ENCODE assay signal across 5 fruit fly cellular contexts in the genomic region with DNA sequence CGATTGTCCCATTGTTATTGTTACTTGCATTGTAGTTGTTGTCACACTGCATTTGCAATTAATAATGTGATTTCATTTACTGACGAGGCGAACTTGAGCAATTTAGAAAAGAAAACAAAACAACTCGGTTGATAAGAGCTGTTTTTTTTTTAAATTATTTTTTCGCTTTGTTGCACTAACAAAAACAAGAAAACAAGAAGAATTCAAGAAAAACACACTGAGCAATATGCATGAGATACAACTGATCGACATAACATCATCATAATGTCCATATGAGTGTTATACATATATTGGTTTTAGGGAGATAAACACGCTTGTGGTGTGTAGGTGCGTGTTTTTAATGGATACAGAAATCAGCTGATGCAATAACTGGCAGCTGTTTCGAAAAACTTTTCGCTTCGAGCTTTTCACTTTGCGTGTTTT.
A peak's percentile ranks its signal among the peaks of the same experiment; 100 is the strongest.
TF ChIP-seq lines count a peak whose summit lies in the region.

No protein-coding gene starts in this region.

- no peak for TF ChIP-seq CTCF in whole organism, embryonic (GFP tag; optimal IDR thresholded peaks at IDR 0.05; lab: Kevin White, UChicago)

TF ChIP-seq in whole organism, adult, 20 proteins besides CTCF, POLR2A, EP300 and RAD21 (continues in another document):
- TF ChIP-seq Hr96 (GFP tag; optimal IDR thresholded peaks at IDR 0.05; lab: Kevin White, UChicago) (no peak), Clk (GFP tag; optimal IDR thresholded peaks at IDR 0.05; lab: Kevin White, UChicago) (no peak), toe (GFP tag; optimal IDR thresholded peaks at IDR 0.05; lab: Kevin White, UChicago) (peak; percentile 28), CG5204 (GFP tag; optimal IDR thresholded peaks at IDR 0.05; lab: Kevin White, UChicago) (no peak), cic (GFP tag; optimal IDR thresholded peaks at IDR 0.05; lab: Kevin White, UChicago) (peak; percentile 86), kay (GFP tag; lab: Kevin White, UChicago; ENCODE audit: borderline replicate concordance) (peak; percentile 88), CG7101 (tag; optimal IDR thresholded peaks at IDR 0.05; lab: Kevin White, UChicago) (no peak), cnc (optimal IDR thresholded peaks at IDR 0.05; lab: Kevin White, UChicago) (no peak), CG14711 (tag; optimal IDR thresholded peaks at IDR 0.05; lab: Kevin White, UChicago) (peak; percentile 35), bab1 (GFP tag; optimal IDR thresholded peaks at IDR 0.05; lab: Kevin White, UChicago) (no peak), CG33017 (tag; optimal IDR thresholded peaks at IDR 0.05; lab: Kevin White, UChicago) (peak; percentile 52), CG11617 (GFP tag; optimal IDR thresholded peaks at IDR 0.05; lab: Kevin White, UChicago) (peak; percentile 23), CG12768 (GFP tag; optimal IDR thresholded peaks at IDR 0.05; lab: Kevin White, UChicago) (peak; percentile 86), Crg-1 (GFP tag; optimal IDR thresholded peaks at IDR 0.05; lab: Kevin White, UChicago) (peak; percentile 18), CG1620 (GFP tag; optimal IDR thresholded peaks at IDR 0.05; lab: Kevin White, UChicago) (no peak), pad (GFP tag; optimal IDR thresholded peaks at IDR 0.05; lab: Kevin White, UChicago) (no peak), CG7045 (GFP tag; optimal IDR thresholded peaks at IDR 0.05; lab: Kevin White, UChicago) (peak; percentile 23)

TF ChIP-seq in whole organism, embryonic, 481 proteins besides CTCF, POLR2A, EP300 and RAD21 (continues in another document):
- no peak for TF ChIP-seq CG9932 (GFP tag; IDR thresholded peaks at IDR 0.05; lab: Robert Waterston, UW)
- TF ChIP-seq cg (GFP tag; optimal IDR thresholded peaks at IDR 0.05; lab: Kevin White, UChicago) = peak; percentile 12
- TF ChIP-seq otp (GFP tag; IDR thresholded peaks at IDR 0.05; lab: Robert Waterston, UW) = no peak
- no peak for TF ChIP-seq wdn (GFP tag; IDR thresholded peaks at IDR 0.05; lab: Robert Waterston, UW)
- TF ChIP-seq fd96Cb (tag; optimal IDR thresholded peaks at IDR 0.05; lab: Kevin White, UChicago) = no peak
- peak; percentile 24 for TF ChIP-seq nom (GFP tag; optimal IDR thresholded peaks at IDR 0.05; lab: Kevin White, UChicago)
- peak; percentile 16 for TF ChIP-seq CG1233 (GFP tag; optimal IDR thresholded peaks at IDR 0.05; lab: Kevin White, UChicago)
- peak; percentile 17 for TF ChIP-seq CG15601 (tag; optimal IDR thresholded peaks at IDR 0.05; lab: Kevin White, UChicago)
- TF ChIP-seq mam (GFP tag; optimal IDR thresholded peaks at IDR 0.05; lab: Kevin White, UChicago) = peak; percentile 3
- no peak for TF ChIP-seq h (optimal IDR thresholded peaks at IDR 0.05; lab: Kevin White, UChicago)
- TF ChIP-seq tin (GFP tag; optimal IDR thresholded peaks at IDR 0.05; lab: Kevin White, UChicago) = no peak
- no peak for TF ChIP-seq CG18764 (GFP tag; optimal IDR thresholded peaks at IDR 0.05; lab: Kevin White, UChicago)
- peak in 1 of 2 experiments; percentile 22 for TF ChIP-seq insv (GFP tag; optimal IDR thresholded peaks at IDR 0.05; lab: Kevin White, UChicago)
- TF ChIP-seq Atf6 (GFP tag; IDR thresholded peaks at IDR 0.05; lab: Robert Waterston, UW) = peak; percentile 47; the same call in 1 of the 2 replicates
- TF ChIP-seq CG4424 (GFP tag; optimal IDR thresholded peaks at IDR 0.05; lab: Kevin White, UChicago) = no peak
- TF ChIP-seq CG6765 (GFP tag; optimal IDR thresholded peaks at IDR 0.05; lab: Kevin White, UChicago) = no peak
- no peak for TF ChIP-seq Six4 (GFP tag; optimal IDR thresholded peaks at IDR 0.05; lab: Kevin White, UChicago)
- no peak for TF ChIP-seq rib (GFP tag; IDR thresholded peaks at IDR 0.05; lab: Robert Waterston, UW)

TF ChIP-seq in whole organism, prepupa, 60 proteins besides CTCF, POLR2A, EP300 and RAD21 (continues in another document):
- TF ChIP-seq acj6 (GFP tag; optimal IDR thresholded peaks at IDR 0.05; lab: Kevin White, UChicago) (peak; percentile 18), dac (GFP tag; optimal IDR thresholded peaks at IDR 0.05; lab: Kevin White, UChicago) (peak; percentile 57), net (GFP tag; optimal IDR thresholded peaks at IDR 0.05; lab: Kevin White, UChicago) (peak; percentile 63), OdsH (GFP tag; optimal IDR thresholded peaks at IDR 0.05; lab: Kevin White, UChicago) (peak; percentile 52), CG9139 (GFP tag; optimal IDR thresholded peaks at IDR 0.05; lab: Kevin White, UChicago) (no peak), Eip93F (GFP tag; optimal IDR thresholded peaks at IDR 0.05; lab: Kevin White, UChicago) (peak; percentile 24), Sox14 (GFP tag; optimal IDR thresholded peaks at IDR 0.05; lab: Kevin White, UChicago) (peak; percentile 63), vri (GFP tag; optimal IDR thresholded peaks at IDR 0.05; lab: Kevin White, UChicago) (peak; percentile 86), Hr39 (GFP tag; optimal IDR thresholded peaks at IDR 0.05; lab: Kevin White, UChicago) (no peak), CG15336 (GFP tag; IDR thresholded peaks at IDR 0.05; lab: Robert Waterston, UW) (peak; percentile 84), fkh (GFP tag; optimal IDR thresholded peaks at IDR 0.05; lab: Kevin White, UChicago) (peak; percentile 52), salr (GFP tag; optimal IDR thresholded peaks at IDR 0.05; lab: Kevin White, UChicago) (peak in 1 of 2 experiments; percentile 35), CG6163 (GFP tag; IDR thresholded peaks at IDR 0.05; lab: Robert Waterston, UW) (peak; percentile 86), CG11294 (GFP tag; IDR thresholded peaks at IDR 0.05; lab: Robert Waterston, UW) (peak; percentile 50; the same call in 1 of the 2 replicates), Blimp-1 (GFP tag; optimal IDR thresholded peaks at IDR 0.05; lab: Kevin White, UChicago) (no peak), CG16779 (tag; optimal IDR thresholded peaks at IDR 0.05; lab: Kevin White, UChicago) (peak; percentile 77), CG32006 (GFP tag; optimal IDR thresholded peaks at IDR 0.05; lab: Kevin White, UChicago) (peak; percentile 84), Hr4 (GFP tag; optimal IDR thresholded peaks at IDR 0.05; lab: Kevin White, UChicago) (peak; percentile 78)

TF ChIP-seq in whole organism, pupa, 21 proteins besides CTCF, POLR2A, EP300 and RAD21:
- no peak for TF ChIP-seq CG15710 (tag; optimal IDR thresholded peaks at IDR 0.05; lab: Kevin White, UChicago)
- no peak for TF ChIP-seq CG10348 (GFP tag; IDR thresholded peaks at IDR 0.05; lab: Robert Waterston, UW)
- TF ChIP-seq CG12605 (GFP tag; IDR thresholded peaks at IDR 0.05; lab: Robert Waterston, UW) = peak; percentile 94
- no peak for TF ChIP-seq CG8159 (tag; optimal IDR thresholded peaks at IDR 0.05; lab: Kevin White, UChicago)
- TF ChIP-seq CG8301 (tag; optimal IDR thresholded peaks at IDR 0.05; lab: Kevin White, UChicago) = peak; percentile 78
- TF ChIP-seq D1 (tag; optimal IDR thresholded peaks at IDR 0.05; lab: Kevin White, UChicago) = no peak
- TF ChIP-seq gl (tag; optimal IDR thresholded peaks at IDR 0.05; lab: Kevin White, UChicago) = no peak
- peak; percentile 78; the same call in 2 of the 3 replicates for TF ChIP-seq fd96Ca (GFP tag; IDR thresholded peaks at IDR 0.05; lab: Robert Waterston, UW)
- TF ChIP-seq Ets98B (GFP tag; IDR thresholded peaks at IDR 0.05; lab: Robert Waterston, UW) = peak; percentile 87
- TF ChIP-seq CG34367 (tag; optimal IDR thresholded peaks at IDR 0.05; lab: Kevin White, UChicago) = peak; percentile 12
- no peak for TF ChIP-seq Snoo (tag; optimal IDR thresholded peaks at IDR 0.05; lab: Kevin White, UChicago)
- no peak for TF ChIP-seq CG13204 (GFP tag; optimal IDR thresholded peaks at IDR 0.05; lab: Kevin White, UChicago)
- TF ChIP-seq rn (GFP tag; IDR thresholded peaks at IDR 0.05; lab: Robert Waterston, UW) = no peak
- peak; percentile 87 for TF ChIP-seq CG4496 (GFP tag; IDR thresholded peaks at IDR 0.05; lab: Robert Waterston, UW)
- peak; percentile 73 for TF ChIP-seq Pif1A (GFP tag; optimal IDR thresholded peaks at IDR 0.05; lab: Kevin White, UChicago)
- peak; percentile 59 for TF ChIP-seq Pif1B (GFP tag; optimal IDR thresholded peaks at IDR 0.05; lab: Kevin White, UChicago)
- peak; percentile 88 for TF ChIP-seq CG32121 (GFP tag; IDR thresholded peaks at IDR 0.05; lab: Robert Waterston, UW)
- peak; percentile 88 for TF ChIP-seq CG14655 (GFP tag; optimal IDR thresholded peaks at IDR 0.05; lab: Kevin White, UChicago)
- no peak for TF ChIP-seq EcR (GFP tag; optimal IDR thresholded peaks at IDR 0.05; lab: Kevin White, UChicago)
- no peak for TF ChIP-seq CG17806 (tag; optimal IDR thresholded peaks at IDR 0.05; lab: Kevin White, UChicago)
- no peak for TF ChIP-seq CG9948 (tag; optimal IDR thresholded peaks at IDR 0.05; lab: Kevin White, UChicago)
TF ChIP-seq in whole organism, pupa: peak in this region for 10.

TF ChIP-seq in whole organism, wandering third instar larva, 38 proteins besides CTCF, POLR2A, EP300 and RAD21:
- peak; percentile 39 for TF ChIP-seq rgr (GFP tag; optimal IDR thresholded peaks at IDR 0.05; lab: Kevin White, UChicago)
- TF ChIP-seq GATAd (GFP tag; optimal IDR thresholded peaks at IDR 0.05; lab: Kevin White, UChicago) = no peak
- peak; percentile 5 for TF ChIP-seq fru (GFP tag; optimal IDR thresholded peaks at IDR 0.05; lab: Kevin White, UChicago)
- peak; percentile 2 for TF ChIP-seq Sp1 (GFP tag; optimal IDR thresholded peaks at IDR 0.05; lab: Kevin White, UChicago)
- TF ChIP-seq OdsH (GFP tag; optimal IDR thresholded peaks at IDR 0.05; lab: Kevin White, UChicago) = peak; percentile 11
- peak; percentile 23 for TF ChIP-seq Hr83 (GFP tag; optimal IDR thresholded peaks at IDR 0.05; lab: Kevin White, UChicago; ENCODE audit: poor library complexity, severe bottlenecking)
- no peak for TF ChIP-seq Rel (GFP tag; optimal IDR thresholded peaks at IDR 0.05; lab: Kevin White, UChicago)
- peak; percentile 37 for TF ChIP-seq Rel (tag; optimal IDR thresholded peaks at IDR 0.05; lab: Kevin White, UChicago)
- peak; percentile 26 for TF ChIP-seq h (GFP tag; optimal IDR thresholded peaks at IDR 0.05; lab: Kevin White, UChicago)
- TF ChIP-seq woc (GFP tag; optimal IDR thresholded peaks at IDR 0.05; lab: Kevin White, UChicago) = peak; percentile 20
- no peak for TF ChIP-seq Mio (GFP tag; optimal IDR thresholded peaks at IDR 0.05; lab: Kevin White, UChicago)
